Worm (Caenorhabditis elegans) whole organism, L3 larva: ENCODE results near the gene T20B5.2.

Experiments
- ZK546.5 ChIP-seq: sonication (generic microtip); optimal IDR thresholded peaks from 2 replicates; lab custom pipeline; 2017; ENCODE audit warnings: missing biosample characterization, missing genetic modification characterization
- elt-3 ChIP-seq, 3 experiments: fragments of 150-350 bp in 1 of 3; sonication (generic microtip) in 2 of 3; optimal IDR thresholded peaks; 2 replicates in 2 of 3; 4 replicates in 1 of 3; lab custom pipeline; 2014 to 2017; ENCODE audit warnings: missing biosample characterization in 3 of 3, missing genetic modification characterization in 3 of 3
- lsy-12 ChIP-seq: sonication (generic microtip); optimal IDR thresholded peaks from 2 replicates; lab custom pipeline; 2016; ENCODE audit warnings: mild to moderate bottlenecking, missing genetic modification characterization, missing compliant biosample characterization

DNA sequence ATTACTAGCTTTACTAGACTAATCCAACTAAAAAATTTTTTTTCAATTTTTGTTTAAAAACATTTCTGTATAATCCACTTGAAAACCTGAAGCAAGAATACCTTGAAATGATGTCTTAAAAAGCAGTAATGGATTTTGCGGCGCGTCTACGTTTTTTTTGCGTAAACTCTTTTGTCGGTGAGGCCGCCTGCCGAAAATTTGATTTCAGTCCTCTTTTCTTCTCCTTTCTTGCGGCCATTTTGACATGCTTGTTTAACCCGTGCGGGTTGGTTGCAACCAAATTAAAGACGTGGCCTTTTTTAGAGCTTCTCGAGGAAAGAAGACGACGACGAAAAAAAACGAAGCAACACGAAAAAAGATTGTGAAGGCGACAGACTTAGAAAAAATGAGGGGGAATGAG is 30.2 kb downstream of the T20B5.2 start:
- TF ChIP-seq ZK546.5 (tag; lab: Kevin White, UChicago) (no peak), elt-3 (tag; optimal IDR thresholded peaks at IDR 0.05; lab: Kevin White, UChicago) (no peak), lsy-12 (tag; lab: Kevin White, UChicago) (no peak)
